Worm (Caenorhabditis elegans): ENCODE measurements around the gene C28D4.8.

DNA sequence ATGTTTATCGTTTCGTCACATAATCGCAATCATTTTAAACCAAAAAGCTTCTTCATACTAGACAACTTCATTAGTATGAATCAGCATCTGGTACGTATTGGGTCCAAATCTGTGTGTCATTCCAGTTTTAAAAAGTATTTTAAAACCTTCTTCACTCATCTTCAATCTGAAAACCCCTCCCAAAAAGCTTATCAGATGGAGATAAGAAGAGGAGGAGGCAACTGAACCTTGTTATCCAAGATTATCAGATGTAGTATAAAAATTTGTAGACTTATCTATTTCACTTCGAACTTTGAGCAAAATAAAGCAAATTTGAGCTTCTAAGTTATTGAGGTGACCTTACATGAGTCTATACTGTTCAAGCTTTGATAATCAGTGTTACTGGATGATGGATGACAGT, 38.4 kb downstream of the C28D4.8 start, which contains the start of gene nhr-38:
- TF ChIP-seq aly-2 (tag; optimal IDR thresholded peaks at IDR 0.05) (no peak), nhr-90 (tag; optimal IDR thresholded peaks at IDR 0.05; ENCODE audit: poor library complexity) (no peak), lin-39 (tag; optimal IDR thresholded peaks at IDR 0.05) (no peak), snpc-4 (tag; optimal IDR thresholded peaks at IDR 0.05) (no peak), egl-27 (tag; optimal IDR thresholded peaks at IDR 0.05) (no peak), lin-15B (tag; optimal IDR thresholded peaks at IDR 0.05) (no peak), C34B4.2 (tag; optimal IDR thresholded peaks at IDR 0.05) (no peak), ztf-4 (tag; optimal IDR thresholded peaks at IDR 0.05) (no peak), lir-3 (tag; optimal IDR thresholded peaks at IDR 0.05; ENCODE audit: poor library complexity) (no peak), mdl-1 (tag; optimal IDR thresholded peaks at IDR 0.05) (no peak)
